Fruit fly (Drosophila melanogaster) whole organism, embryonic: Measurements from ENCODE around the gene Ssk.

Experiments used
- Atf3 ChIP-seq: fragments of 200-800 bp; sonication (Bioruptor generic); optimal IDR thresholded peaks from 3 replicates; lab custom pipeline; 2016; ENCODE audit warnings: missing biosample characterization, missing genetic modification characterization
- BEAF-32 ChIP-seq: fragments of 200-800 bp; sonication (Bioruptor generic); optimal IDR thresholded peaks from 3 replicates; lab custom pipeline; 2017; ENCODE audit warnings: missing biosample characterization, missing genetic modification characterization, mild to moderate bottlenecking, moderate library complexity, missing genetic modification reagents
- Bdp1 ChIP-seq: fragments of 200-800 bp; sonication (Bioruptor generic); optimal IDR thresholded peaks from 3 replicates; lab custom pipeline; 2016; ENCODE audit warnings: missing biosample characterization, missing genetic modification characterization
- Blimp-1 ChIP-seq: fragments of 200-800 bp; sonication (Bioruptor generic); optimal IDR thresholded peaks from 3 replicates; lab custom pipeline; 2018; ENCODE audit warnings: missing biosample characterization, missing genetic modification characterization, mild to moderate bottlenecking, moderate library complexity, missing genetic modification reagents
- CG10147 ChIP-seq: fragments of 200-800 bp; sonication (Bioruptor generic); optimal IDR thresholded peaks from 2 replicates; lab custom pipeline; 2019; ENCODE audit warnings: missing biosample characterization, mild to moderate bottlenecking, missing genetic modification characterization, moderate library complexity
- CG10979 ChIP-seq: fragments of 200-800 bp; sonication (Bioruptor generic); optimal IDR thresholded peaks from 2 replicates; lab custom pipeline; 2018; ENCODE audit warnings: missing biosample characterization, mild to moderate bottlenecking, missing genetic modification characterization, moderate library complexity
- CG11247 ChIP-seq: fragments of 200-800 bp; sonication (Bioruptor generic); IDR thresholded peaks from 2 replicates; pipeline ENCODE4 v1.3.6; 2022; ENCODE audit warnings: missing biosample characterization, missing genetic modification characterization
- CG13287 ChIP-seq: fragments of 200-800 bp; sonication (Bioruptor generic); IDR thresholded peaks from 2 replicates; pipeline ENCODE4 v1.3.6; 2022; ENCODE audit warnings: missing biosample characterization, missing genetic modification characterization; ENCODE audit not compliant: partially characterized antibody
- CG13775 ChIP-seq: fragments of 200-800 bp; sonication (Bioruptor generic); optimal IDR thresholded peaks from 3 replicates; lab custom pipeline; 2017; ENCODE audit warnings: missing biosample characterization, mild to moderate bottlenecking, missing genetic modification characterization
- CG13894 ChIP-seq: fragments of 200-800 bp; sonication (Bioruptor generic); optimal IDR thresholded peaks from 3 replicates; lab custom pipeline; 2018; ENCODE audit warnings: missing biosample characterization, mild to moderate bottlenecking, missing genetic modification characterization, moderate library complexity
- CG14965 ChIP-seq: fragments of 200-800 bp; sonication (Bioruptor generic); optimal IDR thresholded peaks from 2 replicates; lab custom pipeline; 2016; ENCODE audit warnings: missing biosample characterization, missing genetic modification characterization, borderline replicate concordance
- CG15011 ChIP-seq: fragments of 200-800 bp; sonication (Bioruptor generic); optimal IDR thresholded peaks from 3 replicates; lab custom pipeline; 2018; ENCODE audit warnings: missing biosample characterization, mild to moderate bottlenecking, missing genetic modification characterization
- CG15479 ChIP-seq: fragments of 200-800 bp; sonication (Bioruptor generic); optimal IDR thresholded peaks from 3 replicates; lab custom pipeline; 2019; ENCODE audit warnings: missing biosample characterization, mild to moderate bottlenecking, missing genetic modification characterization, moderate library complexity
- CG16813 ChIP-seq: fragments of 200-800 bp; sonication (Bioruptor generic); IDR thresholded peaks from 3 replicates; pipeline ENCODE4 v1.3.6; 2022; ENCODE audit warnings: missing biosample characterization, missing genetic modification characterization; ENCODE audit not compliant: partially characterized antibody
- CG17328 ChIP-seq: fragments of 200-800 bp; sonication (Bioruptor generic); IDR thresholded peaks from 2 replicates; pipeline ENCODE4 v1.3.6; 2022; ENCODE audit warnings: missing biosample characterization, missing genetic modification characterization
- CG17802 ChIP-seq: fragments of 200-800 bp; sonication (Bioruptor generic); optimal IDR thresholded peaks from 2 replicates; lab custom pipeline; 2018; ENCODE audit warnings: missing biosample characterization, mild to moderate bottlenecking, missing genetic modification characterization, moderate library complexity
- CG2116 ChIP-seq: fragments of 200-800 bp; sonication (Bioruptor generic); optimal IDR thresholded peaks from 3 replicates; lab custom pipeline; 2018; ENCODE audit warnings: missing biosample characterization, mild to moderate bottlenecking, missing genetic modification characterization
- CG2712 ChIP-seq: fragments of 200-800 bp; optimal IDR thresholded peaks from 3 replicates; lab custom pipeline; 2019; ENCODE audit warnings: missing biosample characterization, mild to moderate bottlenecking, missing genetic modification characterization, moderate library complexity
- CG30403 ChIP-seq: fragments of 200-800 bp; sonication (Bioruptor generic); optimal IDR thresholded peaks from 3 replicates; lab custom pipeline; 2016; ENCODE audit warnings: missing biosample characterization, missing genetic modification characterization
- CG3065 ChIP-seq: fragments of 200-800 bp; sonication (Bioruptor generic); optimal IDR thresholded peaks from 2 replicates; lab custom pipeline; 2016; ENCODE audit warnings: missing biosample characterization, missing genetic modification characterization
- CG32767 ChIP-seq: fragments of 200-800 bp; sonication (Bioruptor generic); IDR thresholded peaks from 2 replicates; pipeline ENCODE4 v1.3.6; 2022; ENCODE audit warnings: missing biosample characterization, missing genetic modification characterization
- CG3838 ChIP-seq: fragments of 200-800 bp; sonication (Bioruptor generic); optimal IDR thresholded peaks from 3 replicates; lab custom pipeline; 2016; ENCODE audit warnings: missing biosample characterization, missing genetic modification characterization
- CG3995 ChIP-seq: fragments of 200-800 bp; sonication (Bioruptor generic); optimal IDR thresholded peaks from 3 replicates; lab custom pipeline; 2016; ENCODE audit warnings: missing biosample characterization, missing genetic modification characterization
- CG4424 ChIP-seq: fragments of 200-800 bp; sonication (Bioruptor generic); optimal IDR thresholded peaks from 3 replicates; lab custom pipeline; 2016; ENCODE audit warnings: missing biosample characterization, missing genetic modification characterization
- CG8089 ChIP-seq: fragments of 200-800 bp; sonication (Bioruptor generic); optimal IDR thresholded peaks from 3 replicates; lab custom pipeline; 2016; ENCODE audit warnings: missing biosample characterization, missing genetic modification characterization
- CG9817 ChIP-seq: fragments of 200-800 bp; sonication (Bioruptor generic); optimal IDR thresholded peaks from 2 replicates; lab custom pipeline; 2018; ENCODE audit warnings: missing biosample characterization, mild to moderate bottlenecking, missing genetic modification characterization, moderate library complexity
- CTCF ChIP-seq: fragments of 200-800 bp; sonication (Bioruptor generic); optimal IDR thresholded peaks from 2 replicates; lab custom pipeline; 2017; ENCODE audit warnings: missing biosample characterization, mild to moderate bottlenecking, missing genetic modification characterization, moderate library complexity
- Dad ChIP-seq: fragments of 200-800 bp; sonication (Bioruptor generic); optimal IDR thresholded peaks from 3 replicates; lab custom pipeline; 2016; ENCODE audit warnings: missing biosample characterization, missing genetic modification characterization
- Gug ChIP-seq: fragments of 200-800 bp; sonication (Bioruptor generic); IDR thresholded peaks from 4 replicates; pipeline ENCODE4 v1.3.6; 2022; ENCODE audit warnings: missing biosample characterization, missing genetic modification characterization
- Hand ChIP-seq: fragments of 200-800 bp; sonication (Bioruptor generic); optimal IDR thresholded peaks from 2 replicates; lab custom pipeline; 2017; ENCODE audit warnings: mild to moderate bottlenecking, missing biosample characterization, missing genetic modification reagents, missing genetic modification characterization
- Hsf ChIP-seq: fragments of 200-800 bp; sonication (Bioruptor generic); optimal IDR thresholded peaks from 3 replicates; lab custom pipeline; 2016; ENCODE audit warnings: missing biosample characterization, missing genetic modification characterization
- MESR4 ChIP-seq: fragments of 200-800 bp; sonication (Bioruptor generic); optimal IDR thresholded peaks from 2 replicates; lab custom pipeline; 2018; ENCODE audit warnings: missing biosample characterization, mild to moderate bottlenecking, missing genetic modification characterization, moderate library complexity
- Mad ChIP-seq: fragments of 200-800 bp; sonication (Bioruptor generic); optimal IDR thresholded peaks from 2 replicates; lab custom pipeline; 2016; ENCODE audit warnings: missing biosample characterization, missing genetic modification characterization
- Med ChIP-seq: fragments of 200-800 bp; sonication (Bioruptor generic); peaks from one replicate; lab custom pipeline; 2016; ENCODE audit warnings: missing biosample characterization, missing genetic modification characterization, mild to moderate bottlenecking, inconsistent platforms, moderate library complexity
- Nf-YA ChIP-seq: fragments of 200-800 bp; sonication (Bioruptor generic); IDR thresholded peaks from 2 replicates; pipeline ENCODE4 v1.3.6; 2022; ENCODE audit warnings: missing biosample characterization, missing genetic modification characterization
- Nf-YB ChIP-seq: fragments of 200-800 bp; sonication (Bioruptor generic); optimal IDR thresholded peaks from 3 replicates; lab custom pipeline; 2019; ENCODE audit warnings: missing biosample characterization, mild to moderate bottlenecking, missing genetic modification characterization, moderate library complexity
- Sry-β ChIP-seq: fragments of 200-800 bp; sonication (Bioruptor generic); optimal IDR thresholded peaks from 2 replicates; lab custom pipeline; 2018; ENCODE audit warnings: missing biosample characterization, mild to moderate bottlenecking, missing genetic modification characterization, moderate library complexity
- cato ChIP-seq: fragments of 200-800 bp; sonication (Bioruptor generic); optimal IDR thresholded peaks from 2 replicates; lab custom pipeline; 2016; ENCODE audit warnings: missing biosample characterization, missing genetic modification characterization, borderline replicate concordance
- caup ChIP-seq: fragments of 200-800 bp; sonication (Bioruptor generic); optimal IDR thresholded peaks from 3 replicates; lab custom pipeline; 2017; ENCODE audit warnings: missing biosample characterization, mild to moderate bottlenecking, missing genetic modification characterization, moderate library complexity; ENCODE audit not compliant: severe bottlenecking
- chm ChIP-seq: fragments of 200-800 bp; sonication (Bioruptor generic); IDR thresholded peaks from 2 replicates; pipeline ENCODE4 v1.3.6; 2022; ENCODE audit warnings: missing biosample characterization, missing genetic modification characterization
- dimm ChIP-seq: fragments of 200-800 bp; sonication (Bioruptor generic); IDR thresholded peaks from 2 replicates; pipeline ENCODE4 v1.3.6; 2022; ENCODE audit warnings: missing biosample characterization, missing genetic modification characterization
- dysf ChIP-seq: fragments of 200-800 bp; sonication (Bioruptor generic); IDR thresholded peaks from 3 replicates; pipeline ENCODE4 v1.3.6; 2022; ENCODE audit warnings: missing biosample characterization, missing genetic modification characterization
- esg ChIP-seq: fragments of 200-800 bp; sonication (Bioruptor generic); conservative IDR thresholded peaks from 2 replicates; pipeline ENCODE4 v1.3.6; 2022; ENCODE audit warnings: missing biosample characterization, missing genetic modification characterization
- fd3F ChIP-seq: fragments of 200-800 bp; sonication (Bioruptor generic); optimal IDR thresholded peaks from 2 replicates; lab custom pipeline; 2018; ENCODE audit warnings: missing biosample characterization, mild to moderate bottlenecking, missing genetic modification characterization, moderate library complexity
- fru ChIP-seq: fragments of >200 bp; optimal IDR thresholded peaks from 2 replicates; lab custom pipeline; 2017
- grau ChIP-seq: fragments of 200-800 bp; optimal IDR thresholded peaks from 3 replicates; lab custom pipeline; 2019; ENCODE audit warnings: missing biosample characterization, mild to moderate bottlenecking, missing genetic modification characterization, moderate library complexity
- gsb ChIP-seq: fragments of 200-800 bp; sonication (Bioruptor generic); IDR thresholded peaks from 2 replicates; pipeline ENCODE4 v1.3.6; 2022; ENCODE audit warnings: missing biosample characterization, missing genetic modification characterization
- mam ChIP-seq: fragments of 200-800 bp; sonication (Bioruptor generic); optimal IDR thresholded peaks from 3 replicates; lab custom pipeline; 2016; ENCODE audit warnings: missing biosample characterization, missing genetic modification characterization
- repo ChIP-seq: fragments of 200-800 bp; sonication (Bioruptor generic); optimal IDR thresholded peaks from 2 replicates; lab custom pipeline; 2016; ENCODE audit warnings: missing biosample characterization, missing genetic modification characterization
- sens ChIP-seq: fragments of 200-800 bp; sonication (Bioruptor generic); peaks from one replicate; lab custom pipeline; 2016; ENCODE audit warnings: missing biosample characterization, missing genetic modification characterization
- sr ChIP-seq: fragments of 200-800 bp; sonication (Bioruptor generic); IDR thresholded peaks from 3 replicates; pipeline ENCODE4 v1.3.6; 2022; ENCODE audit warnings: missing biosample characterization, missing genetic modification characterization
- vnd ChIP-seq: fragments of 200-800 bp; sonication (Bioruptor generic); IDR thresholded peaks from 3 replicates; pipeline ENCODE4 v1.3.6; 2022; ENCODE audit warnings: missing biosample characterization, missing genetic modification characterization; ENCODE audit not compliant: partially characterized antibody

Gene Ssk

dm6 chr3L:20194731-20195130 is 6.4 kb downstream of the Ssk start (continued):
- TF ChIP-seq Nf-YB (GFP tag; lab: Kevin White, UChicago): no peak
- TF ChIP-seq MESR4: no peak
- TF ChIP-seq CG3065: no peak
- no peak for TF ChIP-seq CG8089 (GFP tag; lab: Kevin White, UChicago)
- no peak for TF ChIP-seq CG13287 (GFP tag; lab: Robert Waterston, UW)
- no peak for TF ChIP-seq CTCF (GFP tag; lab: Kevin White, UChicago)
- TF ChIP-seq Bdp1 (GFP tag; lab: Kevin White, UChicago): no peak
- TF ChIP-seq repo (GFP tag; lab: Kevin White, UChicago): no peak
- no peak for TF ChIP-seq sr (GFP tag; lab: Robert Waterston, UW)
- peak; percentile 16 for TF ChIP-seq caup (GFP tag; lab: Kevin White, UChicago)
- no peak for TF ChIP-seq CG11247 (GFP tag; lab: Robert Waterston, UW)
- TF ChIP-seq CG13894: no peak
- peak; percentile 16; the same call in 1 of the 4 replicates for TF ChIP-seq Gug (GFP tag; lab: Robert Waterston, UW)
- TF ChIP-seq Nf-YA (GFP tag; lab: Robert Waterston, UW): no peak
- no peak for TF ChIP-seq CG17802
- TF ChIP-seq fru (lab: Kevin White, UChicago): no peak
- no peak for TF ChIP-seq vnd (GFP tag; lab: Robert Waterston, UW)
- no peak for TF ChIP-seq CG3838 (GFP tag; lab: Kevin White, UChicago)
- peak; percentile 57; the same call in 1 of the 2 replicates for TF ChIP-seq esg (GFP tag; lab: Robert Waterston, UW)
- no peak for TF ChIP-seq Atf3 (GFP tag; lab: Kevin White, UChicago)
- TF ChIP-seq Med (GFP tag; lab: Kevin White, UChicago): peak; percentile 90
- no peak for TF ChIP-seq CG3995 (GFP tag; lab: Kevin White, UChicago)
- no peak for TF ChIP-seq Sry-β (GFP tag; lab: Kevin White, UChicago)
- no peak for TF ChIP-seq CG10147 (GFP tag; lab: Kevin White, UChicago)
- no peak for TF ChIP-seq CG15479 (GFP tag; lab: Kevin White, UChicago)
- TF ChIP-seq Hsf (GFP tag; lab: Kevin White, UChicago): peak; percentile 40
- no peak for TF ChIP-seq CG2116 (GFP tag; lab: Kevin White, UChicago)
- peak; percentile 59 for TF ChIP-seq grau (tag; lab: Kevin White, UChicago)
- TF ChIP-seq CG4424 (GFP tag; lab: Kevin White, UChicago): peak; percentile 29
- TF ChIP-seq cato (GFP tag; lab: Kevin White, UChicago): no peak
- TF ChIP-seq CG13775 (GFP tag; lab: Kevin White, UChicago): no peak
- TF ChIP-seq CG9817: peak; percentile 48
- peak; percentile 31 for TF ChIP-seq CG2712 (tag; lab: Kevin White, UChicago)
- no peak for TF ChIP-seq Mad (GFP tag; lab: Kevin White, UChicago)
- no peak for TF ChIP-seq BEAF-32
- no peak for TF ChIP-seq CG16813
- peak; percentile 39 for TF ChIP-seq CG30403 (GFP tag; lab: Kevin White, UChicago)
- TF ChIP-seq sens (GFP tag; lab: Kevin White, UChicago): peak; percentile 66
- TF ChIP-seq Blimp-1 (GFP tag; lab: Kevin White, UChicago): peak; percentile 37
- TF ChIP-seq mam (GFP tag; lab: Kevin White, UChicago): peak; percentile 39
- peak; percentile 51 for TF ChIP-seq CG10979 (tag; lab: Kevin White, UChicago)
- no peak for TF ChIP-seq Hand (GFP tag; lab: Kevin White, UChicago)
- peak; percentile 40 for TF ChIP-seq fd3F (GFP tag; lab: Kevin White, UChicago)
- no peak; the same call in 1 of the 2 replicates for TF ChIP-seq CG32767
- TF ChIP-seq gsb (GFP tag; lab: Robert Waterston, UW): 0 out of 2 replicates have a peak, but pooled peaks have one; percentile 35
- no peak for TF ChIP-seq CG15011 (GFP tag; lab: Kevin White, UChicago)
- TF ChIP-seq CG17328 (GFP tag; lab: Robert Waterston, UW): peak; percentile 22; the same call in 1 of the 2 replicates
- TF ChIP-seq dysf (GFP tag; lab: Robert Waterston, UW): peak; percentile 58
- TF ChIP-seq dimm: no peak
- peak; percentile 35 for TF ChIP-seq Dad (GFP tag; lab: Kevin White, UChicago)
- TF ChIP-seq chm (GFP tag; lab: Robert Waterston, UW): no peak
- TF ChIP-seq CG14965: no peak
